Fruit fly (Drosophila melanogaster): Measurements from ENCODE around the gene CG14073.

The CG14073 gene

DNA sequence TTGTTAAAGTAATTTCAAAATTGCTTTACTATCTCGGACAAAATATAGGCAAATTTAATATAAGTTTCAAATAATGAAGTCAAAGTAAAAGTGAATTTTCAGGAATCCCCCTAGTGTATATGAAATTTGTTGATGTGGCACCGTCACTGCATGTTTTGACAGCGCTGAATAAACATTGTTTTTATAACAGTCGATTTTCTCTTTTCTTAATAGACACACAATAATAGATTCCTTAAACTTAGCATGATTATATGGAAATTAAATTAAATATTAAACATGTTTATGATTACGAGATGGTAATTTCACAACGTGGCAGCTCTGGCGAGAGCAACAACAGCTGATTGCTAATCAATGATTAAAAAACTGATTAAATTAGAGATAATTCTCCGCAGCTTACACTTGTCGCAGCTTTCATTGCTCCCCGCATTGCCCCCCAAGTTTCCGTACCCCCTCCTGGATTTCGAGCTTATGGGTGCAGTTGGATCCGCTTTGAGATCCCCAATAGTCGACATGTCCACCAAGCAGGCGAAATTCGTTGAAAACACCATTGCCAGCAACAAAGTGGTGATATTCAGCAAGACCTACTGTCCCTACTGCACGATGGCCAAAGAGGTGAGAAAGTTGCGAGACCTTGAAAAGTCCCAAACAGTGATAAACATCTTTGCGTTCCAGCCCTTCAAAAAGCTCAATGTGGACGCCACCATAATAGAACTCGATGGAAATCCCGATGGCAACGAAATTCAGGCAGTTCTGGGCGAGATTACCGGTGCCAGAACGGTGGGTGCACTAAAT lies 48.8 kb upstream of the CG14073 start, which contains the start of gene Grx1 (continued):
- TF ChIP-seq CG12219 (GFP tag; optimal IDR thresholded peaks at IDR 0.05) (peak; percentile 33), lov (optimal IDR thresholded peaks at IDR 0.05) (no peak), lov (GFP tag; IDR thresholded peaks at IDR 0.05) (no peak), NfI (GFP tag; optimal IDR thresholded peaks at IDR 0.05) (peak; percentile 51), CG7963 (GFP tag; IDR thresholded peaks at IDR 0.05; ENCODE audit: partially characterized antibody) (no peak), CG31388 (GFP tag; optimal IDR thresholded peaks at IDR 0.05) (no peak), Jarid2 (GFP tag; optimal IDR thresholded peaks at IDR 0.05) (no peak), Hsf (GFP tag; optimal IDR thresholded peaks at IDR 0.05) (peak; percentile 63), B-H2 (GFP tag; optimal IDR thresholded peaks at IDR 0.05) (peak; percentile 40), hkb (optimal IDR thresholded peaks at IDR 0.05) (no peak), hkb (GFP tag; IDR thresholded peaks at IDR 0.05) (peak; percentile 53; the same call in 1 of the 2 replicates), ham (GFP tag; IDR thresholded peaks at IDR 0.05) (no peak), CG16779 (GFP tag; IDR thresholded peaks at IDR 0.05) (no peak), sd (tag; optimal IDR thresholded peaks at IDR 0.05) (no peak), CG8478 (optimal IDR thresholded peaks at IDR 0.05) (no peak), CG10979 (tag; optimal IDR thresholded peaks at IDR 0.05) (peak; percentile 51), pita (GFP tag; optimal IDR thresholded peaks at IDR 0.05) (no peak), CG18476 (GFP tag; optimal IDR thresholded peaks at IDR 0.05) (peak; percentile 54), nerfin-1 (tag; optimal IDR thresholded peaks at IDR 0.05) (no peak), insv (GFP tag; optimal IDR thresholded peaks at IDR 0.05) (no peak), CG2120 (GFP tag; optimal IDR thresholded peaks at IDR 0.05) (peak; percentile 68), CHES-1-like (GFP tag; optimal IDR thresholded peaks at IDR 0.05) (no peak), vnd (GFP tag; IDR thresholded peaks at IDR 0.05; ENCODE audit: partially characterized antibody) (no peak), HmgZ (tag; optimal IDR thresholded peaks at IDR 0.05) (no peak), NK7.1 (GFP tag; optimal IDR thresholded peaks at IDR 0.05) (no peak), org-1 (GFP tag; optimal IDR thresholded peaks at IDR 0.05) (no peak), schlank (tag; optimal IDR thresholded peaks at IDR 0.05) (no peak), CG11085 (GFP tag; IDR thresholded peaks at IDR 0.05) (no peak), CG6765 (GFP tag; optimal IDR thresholded peaks at IDR 0.05) (peak; percentile 61), psq (GFP tag; optimal IDR thresholded peaks at IDR 0.05) (no peak), H15 (GFP tag; IDR thresholded peaks at IDR 0.05) (no peak), klu (GFP tag; IDR thresholded peaks at IDR 0.05) (no peak), Opbp (GFP tag; IDR thresholded peaks at IDR 0.05; ENCODE audit: partially characterized antibody) (no peak), tin (GFP tag; optimal IDR thresholded peaks at IDR 0.05) (peak; percentile 59), CG15269 (tag; optimal IDR thresholded peaks at IDR 0.05) (peak; percentile 75), crol (GFP tag; IDR thresholded peaks at IDR 0.05) (peak; percentile 77), Mes4 (GFP tag; optimal IDR thresholded peaks at IDR 0.05) (peak; percentile 38), Sry-δ (GFP tag; optimal IDR thresholded peaks at IDR 0.05) (peak; percentile 4), shn (GFP tag; optimal IDR thresholded peaks at IDR 0.05) (no peak), gcm (GFP tag; optimal IDR thresholded peaks at IDR 0.05) (peak; percentile 55), CG34224 (GFP tag; IDR thresholded peaks at IDR 0.05; ENCODE audit: partially characterized antibody) (peak; percentile 7; the same call in 1 of the 3 replicates), knrl (GFP tag; IDR thresholded peaks at IDR 0.05; ENCODE audit: partially characterized antibody) (no peak), CG5953 (GFP tag; IDR thresholded peaks at IDR 0.05) (no peak), CG15696 (tag; optimal IDR thresholded peaks at IDR 0.05) (peak; percentile 29), grn (GFP tag; optimal IDR thresholded peaks at IDR 0.05) (peak; percentile 98), Nf-YC (tag; optimal IDR thresholded peaks at IDR 0.05) (peak; percentile 66), Deaf1 (tag; optimal IDR thresholded peaks at IDR 0.05) (peak; percentile 21), fu2 (GFP tag; optimal IDR thresholded peaks at IDR 0.05) (no peak), Lhr (GFP tag; optimal IDR thresholded peaks at IDR 0.05) (peak; percentile 15), Hr3 (GFP tag; optimal IDR thresholded peaks at IDR 0.05) (peak; percentile 49)

All from whole organism, embryonic.